Worm (Caenorhabditis elegans) whole organism, mixed stage, embryonic: ENCODE measurements around the gene sprr-2.

ENCODE experiments used
- flh-1 ChIP-seq: fragments of 200-800 bp; sonication (Bioruptor generic); optimal IDR thresholded peaks from 2 replicates; lab custom pipeline; 2018; ENCODE audit warnings: mild to moderate bottlenecking, missing genetic modification characterization, moderate library complexity, missing compliant biosample characterization
- mab-5 ChIP-seq: fragments of 150-350 bp; optimal IDR thresholded peaks from 2 replicates; lab custom pipeline; 2014; ENCODE audit warnings: missing biosample characterization, missing genetic modification characterization
- nhr-12 ChIP-seq: fragments of 150-350 bp; optimal IDR thresholded peaks from 2 replicates; lab custom pipeline; 2014; ENCODE audit warnings: missing biosample characterization, missing genetic modification characterization
- snpc-4 ChIP-seq: fragments of 150-350 bp; optimal IDR thresholded peaks from 2 replicates; lab custom pipeline; 2014; ENCODE audit warnings: missing biosample characterization, missing genetic modification characterization
- unc-39 ChIP-seq: fragments of 150-350 bp; optimal IDR thresholded peaks from 2 replicates; lab custom pipeline; 2014; ENCODE audit warnings: missing biosample characterization, missing genetic modification characterization
- ztf-11 ChIP-seq: fragments of 150-350 bp; optimal IDR thresholded peaks from 2 replicates; lab custom pipeline; 2014; ENCODE audit warnings: missing biosample characterization, missing genetic modification characterization

DNA sequence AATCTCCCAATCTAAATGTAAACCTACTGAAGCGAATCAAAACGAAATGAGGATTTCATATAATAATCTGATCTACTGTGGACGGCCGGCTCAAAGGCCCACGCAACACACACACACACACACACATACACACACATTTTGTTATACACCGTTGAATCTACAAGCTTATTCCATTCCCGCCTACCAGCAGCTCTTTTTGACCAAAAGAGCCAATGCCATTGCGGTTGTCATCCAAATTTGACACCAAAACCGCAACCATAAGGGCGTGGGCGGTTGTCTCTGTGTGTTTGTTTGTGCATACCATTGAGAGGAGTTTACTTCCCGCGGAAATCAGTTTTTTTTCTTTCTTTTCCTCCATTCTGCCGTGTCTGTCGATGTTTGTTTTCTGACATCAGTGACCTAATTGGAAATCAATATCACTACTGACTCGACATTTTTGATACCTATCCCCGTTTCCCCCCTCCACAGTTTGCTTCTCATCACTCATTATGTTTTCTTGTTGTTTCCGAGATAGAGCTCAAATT is 49.7 kb downstream of the sprr-2 start:
- TF ChIP-seq snpc-4 (tag; lab: Kevin White, UChicago) (no peak), ztf-11 (tag; lab: Kevin White, UChicago) (no peak), mab-5 (tag; lab: Kevin White, UChicago) (no peak), unc-39 (tag; lab: Kevin White, UChicago) (no peak), flh-1 (GFP tag; lab: Kevin White, UChicago) (no peak), nhr-12 (tag; lab: Kevin White, UChicago) (no peak)
